Fruit fly (Drosophila melanogaster) whole organism, prepupa: ENCODE measurements around the gene Oga.

Experiments
- CG3032 ChIP-seq: fragments of 200-800 bp; optimal IDR thresholded peaks from 2 replicates; lab custom pipeline; 2019; ENCODE audit warnings: missing biosample characterization, mild to moderate bottlenecking, missing genetic modification characterization, moderate library complexity
- CG6792 ChIP-seq: fragments of 200-800 bp; sonication (Bioruptor generic); optimal IDR thresholded peaks from 3 replicates; lab custom pipeline; 2016; ENCODE audit warnings: missing biosample characterization, missing genetic modification characterization
- CG8319 ChIP-seq: fragments of 200-800 bp; sonication (Bioruptor generic); optimal IDR thresholded peaks from 3 replicates; lab custom pipeline; 2016; ENCODE audit warnings: missing biosample characterization, missing genetic modification characterization
- Eip75B ChIP-seq: fragments of 200-800 bp; sonication (Bioruptor generic); optimal IDR thresholded peaks from 3 replicates; lab custom pipeline; 2016; ENCODE audit warnings: missing biosample characterization, missing genetic modification characterization
- Hr39 ChIP-seq: fragments of 200-800 bp; sonication (Bioruptor generic); optimal IDR thresholded peaks from 2 replicates; lab custom pipeline; 2016; ENCODE audit warnings: missing biosample characterization, missing genetic modification characterization
- fkh ChIP-seq: fragments of 200-800 bp; sonication (Bioruptor generic); optimal IDR thresholded peaks from 3 replicates; lab custom pipeline; 2017; ENCODE audit warnings: missing biosample characterization, mild to moderate bottlenecking, missing genetic modification characterization, moderate library complexity
- pdm3 ChIP-seq: fragments of 200-800 bp; sonication (Bioruptor generic); optimal IDR thresholded peaks from 3 replicates; lab custom pipeline; 2016; ENCODE audit warnings: missing biosample characterization, missing genetic modification characterization
- salr ChIP-seq, 2 experiments: fragments of 200-800 bp; sonication (Bioruptor generic); optimal IDR thresholded peaks; 3 replicates each; lab custom pipeline; 2016 to 2018; ENCODE audit warnings: missing biosample characterization in 2 of 2, missing genetic modification characterization in 2 of 2, mild to moderate bottlenecking in 1 of 2
- ss ChIP-seq, 2 experiments: fragments of 200-800 bp; sonication (Bioruptor generic); optimal IDR thresholded peaks; 2 replicates in 1 of 2; 3 replicates in 1 of 2; lab custom pipeline; 2017 to 2018; ENCODE audit warnings: mild to moderate bottlenecking in 2 of 2, missing biosample characterization in 2 of 2, missing genetic modification characterization in 2 of 2, moderate library complexity in 1 of 2

DNA sequence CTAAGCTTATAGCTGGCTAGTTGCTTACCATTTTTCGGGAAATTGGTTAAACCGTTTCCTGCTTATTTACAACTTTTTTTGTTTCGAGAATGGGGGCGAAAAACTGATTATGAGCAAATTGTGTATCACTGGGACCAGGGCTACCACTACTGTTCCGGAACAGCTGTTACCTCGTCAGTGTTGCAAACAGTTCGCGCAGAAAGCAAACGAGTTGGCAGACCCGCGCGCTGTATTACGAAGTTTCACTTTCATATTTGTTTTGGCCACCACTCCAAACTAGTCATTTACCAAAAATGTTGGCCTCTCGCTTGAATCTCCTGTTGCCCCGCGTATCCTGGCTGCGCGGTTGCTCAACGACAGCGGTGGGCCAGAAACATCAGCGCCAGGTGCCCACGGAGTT, 51.0 kb downstream of the Oga start, which contains the start of the genes AP-2sigma and Idi:
- TF ChIP-seq CG3032 (tag; lab: Kevin White, UChicago) (peak; percentile 14), Hr39 (GFP tag; lab: Kevin White, UChicago) (no peak), CG8319 (GFP tag; lab: Kevin White, UChicago) (no peak), Eip75B (GFP tag; lab: Kevin White, UChicago) (peak; percentile 1), pdm3 (GFP tag; lab: Kevin White, UChicago) (no peak), fkh (GFP tag; lab: Kevin White, UChicago) (peak; percentile 82), CG6792 (GFP tag; lab: Kevin White, UChicago) (no peak), salr (GFP tag; optimal IDR thresholded peaks at IDR 0.05; lab: Kevin White, UChicago) (no peak), ss (GFP tag; optimal IDR thresholded peaks at IDR 0.05; lab: Kevin White, UChicago) (no peak)
